Worm (Caenorhabditis elegans) whole organism, L4 larva: ENCODE measurements around the gene arrd-16.

Source experiments
- aly-2 ChIP-seq: sonication (generic microtip); optimal IDR thresholded peaks from 2 replicates; lab custom pipeline; 2018; ENCODE audit warnings: missing biosample characterization, missing genetic modification characterization
- egl-27 ChIP-seq: sonication (generic microtip); optimal IDR thresholded peaks from 3 replicates; lab custom pipeline; 2017; ENCODE audit warnings: missing biosample characterization, missing genetic modification reagents, missing genetic modification characterization
- fos-1 ChIP-seq: fragments of 150-350 bp; optimal IDR thresholded peaks from 2 replicates; lab custom pipeline; 2014; ENCODE audit warnings: missing biosample characterization, missing genetic modification characterization
- jun-1 ChIP-seq: fragments of 150-350 bp; optimal IDR thresholded peaks from 2 replicates; lab custom pipeline; 2014; ENCODE audit warnings: missing biosample characterization, missing genetic modification reagents, missing genetic modification characterization
- lim-7 ChIP-seq: fragments of 200-800 bp; sonication (Bioruptor generic); IDR thresholded peaks from 2 replicates; pipeline ENCODE4 v1.3.6; 2022; ENCODE audit warnings: missing genetic modification characterization, missing compliant biosample characterization
- lin-13 ChIP-seq: fragments of 150-350 bp; optimal IDR thresholded peaks from 2 replicates; lab custom pipeline; 2014; ENCODE audit warnings: missing biosample characterization, missing genetic modification reagents, missing genetic modification characterization
- nhr-237 ChIP-seq: sonication (generic microtip); optimal IDR thresholded peaks from 2 replicates; lab custom pipeline; 2017; ENCODE audit warnings: missing biosample characterization, missing genetic modification characterization
- nhr-28 ChIP-seq: fragments of 150-350 bp; optimal IDR thresholded peaks from 2 replicates; lab custom pipeline; 2014; ENCODE audit warnings: missing biosample characterization, missing genetic modification characterization
- pha-4 ChIP-seq, 2 experiments: fragments of 150-350 bp in 1 of 2; fragments of 200-800 bp in 1 of 2; sonication (Bioruptor generic) in 1 of 2; IDR thresholded peaks in 1 of 2; optimal IDR thresholded peaks in 1 of 2; 2 replicates each; pipeline versions ENCODE4 v1.3.6 to Lab custom; 2014 to 2022; ENCODE audit warnings: missing genetic modification characterization in 2 of 2, missing genetic modification reagents in 2 of 2, missing biosample characterization in 1 of 2, missing compliant biosample characterization in 1 of 2
- pqm-1 ChIP-seq: sonication (generic microtip); optimal IDR thresholded peaks from 2 replicates; lab custom pipeline; 2017; ENCODE audit warnings: missing biosample characterization, missing genetic modification characterization
- zip-11 ChIP-seq: fragments of 200-800 bp; sonication (Bioruptor generic); IDR thresholded peaks from 2 replicates; pipeline ENCODE4 v1.3.6; 2022; ENCODE audit warnings: missing genetic modification characterization, missing compliant biosample characterization

- TF ChIP-seq nhr-237: no peak
- no peak for TF ChIP-seq lim-7 (GFP tag; lab: Robert Waterston, UW)
- TF ChIP-seq fos-1 (tag; lab: Kevin White, UChicago): no peak
- no peak for TF ChIP-seq jun-1 (tag; lab: Kevin White, UChicago)
- no peak for TF ChIP-seq nhr-28 (tag; lab: Kevin White, UChicago)
- no peak for TF ChIP-seq lin-13
- no peak for TF ChIP-seq egl-27
- no peak for TF ChIP-seq pqm-1 (tag; lab: Kevin White, UChicago)
- TF ChIP-seq pha-4 (GFP tag; IDR thresholded peaks at IDR 0.05; lab: Robert Waterston, UW): no peak
- TF ChIP-seq pha-4 (tag; optimal IDR thresholded peaks at IDR 0.05; lab: Kevin White, UChicago): no peak
- no peak for TF ChIP-seq aly-2
- no peak for TF ChIP-seq zip-11
Measured at ce11 chrIII:12470589-12470988, 13.9 kb upstream of the arrd-16 start.
